Fruit fly (Drosophila melanogaster): ENCODE results near the gene lbe.

lbe gene

DNA sequence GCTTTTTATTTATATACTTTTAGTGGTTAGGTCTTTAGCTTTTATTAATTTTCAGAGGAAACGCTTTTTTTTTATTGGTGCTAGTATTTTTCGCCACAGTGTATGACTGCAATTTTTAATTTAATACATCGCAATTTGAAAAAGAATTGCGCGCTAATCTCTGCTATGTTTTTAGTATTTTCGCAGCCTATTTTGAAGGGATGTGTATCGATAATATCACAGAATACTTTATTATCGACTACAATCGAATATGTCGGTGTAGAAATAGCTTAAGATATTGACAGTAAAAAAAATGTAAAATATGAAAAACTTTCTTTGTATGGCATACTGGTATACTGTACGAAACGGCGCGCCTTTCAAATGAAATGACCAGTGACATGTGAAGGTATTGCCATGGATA, 39.6 kb downstream of the lbe start:
- TF ChIP-seq Sp1 (GFP tag; optimal IDR thresholded peaks at IDR 0.05) (no peak), br (GFP tag; optimal IDR thresholded peaks at IDR 0.05) (no peak), Hr83 (GFP tag; optimal IDR thresholded peaks at IDR 0.05; ENCODE audit: poor library complexity, severe bottlenecking) (no peak), jim (GFP tag; optimal IDR thresholded peaks at IDR 0.05) (no peak), Vsx2 (GFP tag; optimal IDR thresholded peaks at IDR 0.05; ENCODE audit: partially characterized antibody) (no peak), HLH106 (tag; optimal IDR thresholded peaks at IDR 0.05) (no peak), brk (GFP tag; optimal IDR thresholded peaks at IDR 0.05) (no peak), Jra (GFP tag; optimal IDR thresholded peaks at IDR 0.05) (no peak)

DNA sequence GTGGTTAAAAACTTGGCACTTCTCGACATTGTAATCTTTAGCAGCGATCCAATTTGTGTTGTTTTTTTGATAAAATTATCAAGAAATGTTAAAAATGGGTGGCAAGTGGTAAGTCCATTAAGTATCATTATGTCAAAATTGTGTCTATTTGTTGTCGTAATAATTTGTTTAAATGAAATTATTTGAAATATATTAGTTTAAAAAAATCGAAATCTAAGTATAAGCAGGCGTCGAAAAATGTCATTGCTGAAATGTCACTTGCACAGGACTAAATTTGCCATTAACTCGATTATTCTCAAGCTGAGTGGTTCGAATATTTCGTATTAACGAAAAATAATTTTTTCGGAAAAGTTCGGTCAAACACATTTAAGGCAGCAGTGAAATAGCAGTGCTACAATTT, 42.9 kb downstream of the lbe start, which contains the start of gene CG7907:
TSS of gene CG7907 (plus strand) at position 301 of the 400 bp plus-strand sequence.
- TF ChIP-seq CrebA (GFP tag; optimal IDR thresholded peaks at IDR 0.05; ENCODE audit: borderline replicate concordance) = no peak

DNA sequence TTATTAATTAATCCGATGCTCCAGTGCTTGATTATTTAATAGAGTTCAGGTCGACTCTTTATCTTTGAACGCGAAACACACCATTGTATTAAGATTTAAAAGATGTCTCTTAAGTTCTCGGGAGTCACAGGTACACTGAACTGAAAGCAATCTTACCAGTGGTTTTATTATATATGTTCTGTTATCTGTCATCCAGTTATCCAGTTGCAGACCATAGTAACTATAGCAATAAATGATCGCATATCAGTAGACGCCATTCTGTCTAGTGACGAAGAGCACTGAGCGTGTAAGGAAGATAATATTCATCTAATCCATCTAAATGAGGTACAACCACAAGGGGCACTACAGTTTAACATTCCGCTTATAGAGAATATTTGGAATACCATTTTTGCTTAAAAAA, 46.7 kb downstream of the lbe start, which contains the start of gene Ugt49B2:
TSS of gene Ugt49B2 (minus strand) at position 101 of the 400 bp plus-strand sequence.
- TF ChIP-seq usp (GFP tag; optimal IDR thresholded peaks at IDR 0.05) = no peak
- no peak for TF ChIP-seq rgr (GFP tag; optimal IDR thresholded peaks at IDR 0.05)
- no peak for TF ChIP-seq Dif (GFP tag; optimal IDR thresholded peaks at IDR 0.05; ENCODE audit: partially characterized antibody)
- TF ChIP-seq Vsx2 (GFP tag; optimal IDR thresholded peaks at IDR 0.05; ENCODE audit: partially characterized antibody) = no peak
- TF ChIP-seq Sp1 (GFP tag; optimal IDR thresholded peaks at IDR 0.05) = no peak
- TF ChIP-seq Hr83 (GFP tag; optimal IDR thresholded peaks at IDR 0.05; ENCODE audit: poor library complexity, severe bottlenecking) = no peak
- no peak for TF ChIP-seq N (GFP tag; optimal IDR thresholded peaks at IDR 0.05)
- no peak for TF ChIP-seq Hnf4 (GFP tag; optimal IDR thresholded peaks at IDR 0.05)
- no peak for TF ChIP-seq jim (GFP tag; optimal IDR thresholded peaks at IDR 0.05)
- no peak for TF ChIP-seq Hr78 (GFP tag; optimal IDR thresholded peaks at IDR 0.05)
- TF ChIP-seq psq (GFP tag; optimal IDR thresholded peaks at IDR 0.05) = no peak
- no peak for TF ChIP-seq woc (GFP tag; optimal IDR thresholded peaks at IDR 0.05)
- no peak for TF ChIP-seq Mio (GFP tag; optimal IDR thresholded peaks at IDR 0.05)
- no peak for TF ChIP-seq CrebA (GFP tag; optimal IDR thresholded peaks at IDR 0.05; ENCODE audit: borderline replicate concordance)
- no peak for TF ChIP-seq foxo (GFP tag; optimal IDR thresholded peaks at IDR 0.05)
- TF ChIP-seq HLH106 (tag; optimal IDR thresholded peaks at IDR 0.05) = no peak
- no peak for TF ChIP-seq br (GFP tag; optimal IDR thresholded peaks at IDR 0.05)
- no peak for TF ChIP-seq tai (GFP tag; optimal IDR thresholded peaks at IDR 0.05)
- no peak for TF ChIP-seq GATAd (GFP tag; optimal IDR thresholded peaks at IDR 0.05)

DNA sequence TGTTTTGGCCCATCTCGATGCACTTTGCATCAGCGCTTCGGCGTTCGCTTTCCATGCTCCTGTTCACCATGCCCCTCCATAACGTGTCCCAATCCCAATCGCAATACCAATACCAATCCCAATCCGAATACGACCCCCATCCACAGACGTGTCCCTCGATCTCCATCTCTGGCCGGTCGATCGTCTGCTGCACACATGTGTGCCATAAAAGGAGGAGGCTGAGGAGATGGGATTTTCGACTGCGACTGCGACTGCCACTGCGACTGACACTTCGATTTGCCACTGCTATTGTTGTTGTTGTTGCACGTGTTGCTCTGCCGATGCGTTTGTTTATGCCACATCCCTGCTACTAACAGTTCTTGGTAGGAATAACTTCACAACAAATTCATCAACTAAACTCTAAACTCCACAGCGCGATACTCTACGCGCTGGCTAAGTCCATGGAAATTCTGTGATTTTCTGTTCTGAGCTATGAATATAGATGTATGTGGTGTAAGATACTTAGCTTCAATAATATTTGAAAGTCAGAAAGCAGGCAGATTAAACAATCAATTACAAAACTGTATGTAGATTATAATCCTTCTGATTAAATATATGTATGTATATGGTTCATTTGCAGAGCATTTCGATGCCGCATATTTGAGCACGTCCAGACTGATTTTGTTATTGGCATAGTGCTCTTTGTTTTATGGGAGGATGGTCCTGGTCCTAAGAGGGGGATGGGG, 53.2 kb downstream of the lbe start:
- TF ChIP-seq sv (GFP tag; optimal IDR thresholded peaks at IDR 0.05) = no peak
- no peak for TF ChIP-seq GATAd (GFP tag; optimal IDR thresholded peaks at IDR 0.05)
- TF ChIP-seq h (GFP tag; optimal IDR thresholded peaks at IDR 0.05) = no peak
- TF ChIP-seq CG9705 (GFP tag; optimal IDR thresholded peaks at IDR 0.05) = no peak
- TF ChIP-seq Dfd (GFP tag; optimal IDR thresholded peaks at IDR 0.05) = no peak
- no peak for TF ChIP-seq lola (GFP tag; optimal IDR thresholded peaks at IDR 0.05)
- TF ChIP-seq Hnf4 (GFP tag; optimal IDR thresholded peaks at IDR 0.05) = no peak
- no peak for TF ChIP-seq HLH106 (tag; optimal IDR thresholded peaks at IDR 0.05)
- TF ChIP-seq Dif (GFP tag; optimal IDR thresholded peaks at IDR 0.05; ENCODE audit: partially characterized antibody) = no peak
- no peak for TF ChIP-seq OdsH (GFP tag; optimal IDR thresholded peaks at IDR 0.05)
- no peak for TF ChIP-seq dl (GFP tag; optimal IDR thresholded peaks at IDR 0.05; ENCODE audit: insufficient read depth in 1 of 2, partially characterized antibody in 2 of 2)
- TF ChIP-seq dmrt93B (GFP tag; optimal IDR thresholded peaks at IDR 0.05) = no peak
- no peak for TF ChIP-seq fru (GFP tag; optimal IDR thresholded peaks at IDR 0.05)
- no peak for TF ChIP-seq dsf (GFP tag; optimal IDR thresholded peaks at IDR 0.05; ENCODE audit: borderline replicate concordance)
- no peak for TF ChIP-seq CrebA (GFP tag; optimal IDR thresholded peaks at IDR 0.05; ENCODE audit: borderline replicate concordance)
- TF ChIP-seq ey (GFP tag; optimal IDR thresholded peaks at IDR 0.05) = no peak
